Worm (Caenorhabditis elegans): Measurements from ENCODE around the gene vha-6.
A peak's percentile ranks its signal among the peaks of the same experiment; 100 is the strongest.

Gene vha-6

DNA sequence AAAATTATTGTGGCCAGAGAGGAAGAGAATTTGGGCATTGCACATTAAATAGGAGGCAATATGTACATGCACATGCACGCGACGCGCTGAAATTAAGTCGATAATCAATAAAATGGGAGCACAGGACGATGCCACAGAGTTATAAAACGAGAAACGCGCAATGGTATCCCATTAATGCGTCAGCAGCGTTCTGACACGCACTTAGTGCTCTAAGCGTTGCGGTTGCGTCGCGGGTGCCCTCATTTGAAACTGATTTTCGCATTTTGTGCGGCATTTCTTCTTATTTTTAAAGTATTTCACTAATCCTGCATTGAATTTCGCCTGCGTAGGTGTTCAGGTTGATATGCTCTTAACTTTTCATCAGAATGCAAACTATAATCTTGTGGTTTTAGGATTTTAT, 14.8 kb upstream of the vha-6 start, which contains the start of gene rsp-1 (continued):
- TF ChIP-seq nhr-90 (tag; optimal IDR thresholded peaks at IDR 0.05; ENCODE audit: poor library complexity), result peak; percentile 89
- no peak for TF ChIP-seq pag-3 (tag; optimal IDR thresholded peaks at IDR 0.05; ENCODE audit: borderline replicate concordance, insufficient read depth)
- peak; percentile 90 for TF ChIP-seq nhr-19 (GFP tag; conservative IDR thresholded peaks at IDR 0.05)
- TF ChIP-seq lin-14 (GFP tag; optimal IDR thresholded peaks at IDR 0.05), result peak; percentile 89
- TF ChIP-seq Y116A8C.19 (tag; optimal IDR thresholded peaks at IDR 0.05; ENCODE audit: borderline replicate concordance), result no peak
- no peak for TF ChIP-seq ces-1 (GFP tag; optimal IDR thresholded peaks at IDR 0.05)
- peak; percentile 83 for TF ChIP-seq unc-86 (tag; optimal IDR thresholded peaks at IDR 0.05)
- TF ChIP-seq egl-27 (tag; optimal IDR thresholded peaks at IDR 0.05), result no peak
- TF ChIP-seq hlh-17 (GFP tag; optimal IDR thresholded peaks at IDR 0.05; ENCODE audit: borderline replicate concordance), result no peak
- TF ChIP-seq nhr-47 (tag; optimal IDR thresholded peaks at IDR 0.05), result peak; percentile 91
- peak; percentile 91 for TF ChIP-seq jun-1 (tag; optimal IDR thresholded peaks at IDR 0.05)
- peak; percentile 80 for TF ChIP-seq grh-1 (GFP tag; IDR thresholded peaks at IDR 0.05)
- TF ChIP-seq elt-2 (tag; optimal IDR thresholded peaks at IDR 0.05), result peak; percentile 76
- TF ChIP-seq nhr-28 (tag; optimal IDR thresholded peaks at IDR 0.05), result no peak
- peak; percentile 46 for TF ChIP-seq nhr-11 (tag; optimal IDR thresholded peaks at IDR 0.05)
- no peak for TF ChIP-seq nhr-12 (tag; optimal IDR thresholded peaks at IDR 0.05)
- TF ChIP-seq ceh-63 (GFP tag; optimal IDR thresholded peaks at IDR 0.05), result no peak
- TF ChIP-seq lin-35 (GFP tag; optimal IDR thresholded peaks at IDR 0.05), result peak; percentile 90 to 94
- TF ChIP-seq C04F5.9 (tag; optimal IDR thresholded peaks at IDR 0.05), result peak; percentile 82
- no peak for TF ChIP-seq ama-1 (optimal IDR thresholded peaks at IDR 0.05)
- TF ChIP-seq nhr-237 (tag; optimal IDR thresholded peaks at IDR 0.05), result no peak
- TF ChIP-seq nhr-85 (tag), result peak; percentile 92
- peak; percentile 88 for TF ChIP-seq tbx-2 (tag; optimal IDR thresholded peaks at IDR 0.05)
- peak; percentile 92 to 95 (median 94) for TF ChIP-seq ceh-82 (tag; optimal IDR thresholded peaks at IDR 0.05)
- peak in 1 of 2 experiments; percentile 85 for TF ChIP-seq mdl-1 (tag; optimal IDR thresholded peaks at IDR 0.05)
- TF ChIP-seq sptf-1 (tag; optimal IDR thresholded peaks at IDR 0.05), result no peak
- peak; percentile 73 for TF ChIP-seq pax-3 (tag; optimal IDR thresholded peaks at IDR 0.05)
- TF ChIP-seq zip-4 (GFP tag; optimal IDR thresholded peaks at IDR 0.05), result peak; percentile 74
- no peak for TF ChIP-seq nhr-84 (tag; optimal IDR thresholded peaks at IDR 0.05)
- TF ChIP-seq ztf-11 (tag; optimal IDR thresholded peaks at IDR 0.05), result peak in 1 of 2 experiments; percentile 71
- peak; percentile 13 for TF ChIP-seq mef-2 (tag; optimal IDR thresholded peaks at IDR 0.05)
- peak; percentile 93 for TF ChIP-seq nhr-71 (tag; optimal IDR thresholded peaks at IDR 0.05)
- TF ChIP-seq lin-15B (tag; optimal IDR thresholded peaks at IDR 0.05), result peak; percentile 84
- TF ChIP-seq tlp-1 (tag; optimal IDR thresholded peaks at IDR 0.05), result no peak
- TF ChIP-seq aha-1 (tag; optimal IDR thresholded peaks at IDR 0.05), result peak; percentile 17

DNA sequence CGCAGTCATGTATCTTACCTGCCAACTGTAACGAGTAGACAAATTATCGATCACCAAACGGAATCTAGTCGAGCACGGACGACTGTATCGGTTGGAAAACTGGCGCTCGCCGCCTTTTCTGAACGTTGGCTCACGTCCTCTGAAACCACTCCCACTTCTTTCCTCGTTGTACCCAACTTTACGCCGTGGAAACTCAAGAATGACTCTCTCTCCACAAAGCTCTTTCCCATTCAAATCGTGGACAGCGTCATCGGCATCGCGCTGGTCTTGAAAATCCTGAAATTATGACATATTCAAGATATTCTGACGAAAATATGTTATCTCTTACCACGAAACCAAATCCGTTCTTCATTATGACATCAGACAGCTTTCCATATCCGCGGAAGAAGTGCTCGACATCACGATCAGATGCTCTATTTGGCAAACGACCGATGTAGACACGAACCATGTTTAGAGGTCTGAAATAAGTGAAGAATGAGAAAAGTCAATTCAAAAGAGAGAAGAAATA, 14.3 kb upstream of the vha-6 start, which contains the start of gene rsp-2:
rsp-2 (minus strand) TSS at position 458 of the 508 bp plus-strand sequence.
- no peak for TF ChIP-seq fos-1 (tag; optimal IDR thresholded peaks at IDR 0.05)
- no peak for TF ChIP-seq nhr-90 (tag; optimal IDR thresholded peaks at IDR 0.05; ENCODE audit: poor library complexity)
- TF ChIP-seq sup-37 (GFP tag; optimal IDR thresholded peaks at IDR 0.05), result no peak
- no peak for TF ChIP-seq mab-9 (GFP tag; IDR thresholded peaks at IDR 0.05)
- TF ChIP-seq skn-1 (tag; optimal IDR thresholded peaks at IDR 0.05), result no peak
- no peak for TF ChIP-seq lin-13 (GFP tag; optimal IDR thresholded peaks at IDR 0.05)
- TF ChIP-seq ama-1 (optimal IDR thresholded peaks at IDR 0.05), result no peak
- TF ChIP-seq C34B4.2 (tag; optimal IDR thresholded peaks at IDR 0.05), result no peak
- TF ChIP-seq F16B12.6 (tag; optimal IDR thresholded peaks at IDR 0.05), result no peak
- TF ChIP-seq nhr-77 (tag; optimal IDR thresholded peaks at IDR 0.05), result no peak
